Worm (Caenorhabditis elegans) whole organism, mixed stage, embryonic: ENCODE measurements around the gene Y48B6A.10.

Experiments used
- M03D4.4 ChIP-seq: sonication (generic microtip); optimal IDR thresholded peaks from 2 replicates; lab custom pipeline; 2017; ENCODE audit warnings: mild to moderate bottlenecking, missing genetic modification characterization, missing compliant biosample characterization
- blmp-1 ChIP-seq: fragments of 150-350 bp; optimal IDR thresholded peaks from 2 replicates; lab custom pipeline; 2014; ENCODE audit warnings: missing biosample characterization, missing genetic modification characterization
- ceh-39 ChIP-seq: fragments of 150-350 bp; optimal IDR thresholded peaks from 2 replicates; lab custom pipeline; 2014; ENCODE audit warnings: missing biosample characterization, missing genetic modification characterization
- ceh-43 ChIP-seq: fragments of 200-800 bp; sonication (Bioruptor generic); optimal IDR thresholded peaks from 2 replicates; lab custom pipeline; 2018; ENCODE audit warnings: mild to moderate bottlenecking, missing genetic modification characterization, moderate library complexity, missing compliant biosample characterization
- ceh-83 ChIP-seq: fragments of 200-800 bp; sonication (Bioruptor generic); optimal IDR thresholded peaks from 2 replicates; lab custom pipeline; 2018; ENCODE audit warnings: mild to moderate bottlenecking, missing genetic modification characterization, missing compliant biosample characterization
- ces-1 ChIP-seq: fragments of 150-350 bp; optimal IDR thresholded peaks from 2 replicates; lab custom pipeline; 2014; ENCODE audit warnings: missing biosample characterization, missing genetic modification reagents, missing genetic modification characterization
- drap-1 ChIP-seq: fragments of 200-800 bp; sonication (Bioruptor generic); optimal IDR thresholded peaks from 3 replicates; lab custom pipeline; 2018; ENCODE audit warnings: mild to moderate bottlenecking, missing genetic modification characterization, missing compliant biosample characterization
- elt-3 ChIP-seq: fragments of 150-350 bp; optimal IDR thresholded peaks from 2 replicates; lab custom pipeline; 2014; ENCODE audit warnings: missing biosample characterization, missing genetic modification characterization
- flh-1 ChIP-seq: fragments of 200-800 bp; sonication (Bioruptor generic); optimal IDR thresholded peaks from 2 replicates; lab custom pipeline; 2018; ENCODE audit warnings: mild to moderate bottlenecking, missing genetic modification characterization, moderate library complexity, missing compliant biosample characterization
- ham-2 ChIP-seq: fragments of 200-800 bp; sonication (Bioruptor generic); optimal IDR thresholded peaks from 2 replicates; lab custom pipeline; 2018; ENCODE audit warnings: mild to moderate bottlenecking, missing genetic modification characterization, missing compliant biosample characterization
- hlh-1 ChIP-seq: fragments of 150-350 bp; optimal IDR thresholded peaks from 2 replicates; lab custom pipeline; 2014; ENCODE audit warnings: missing biosample characterization, missing genetic modification reagents, missing genetic modification characterization
- lin-32 ChIP-seq: fragments of 200-800 bp; sonication (Bioruptor generic); optimal IDR thresholded peaks from 2 replicates; lab custom pipeline; 2018; ENCODE audit warnings: mild to moderate bottlenecking, missing genetic modification characterization, missing compliant biosample characterization
- lsy-2 ChIP-seq: fragments of 150-350 bp; optimal IDR thresholded peaks from 2 replicates; lab custom pipeline; 2014; ENCODE audit warnings: missing biosample characterization, missing genetic modification characterization
- mab-5 ChIP-seq: fragments of 150-350 bp; optimal IDR thresholded peaks from 2 replicates; lab custom pipeline; 2014; ENCODE audit warnings: missing biosample characterization, missing genetic modification characterization
- mep-1 ChIP-seq: fragments of 150-350 bp; optimal IDR thresholded peaks from 2 replicates; lab custom pipeline; 2017; ENCODE audit warnings: missing biosample characterization, missing genetic modification reagents, missing genetic modification characterization, inconsistent platforms
- mls-2 ChIP-seq: sonication (generic microtip); optimal IDR thresholded peaks from 2 replicates; lab custom pipeline; 2016; ENCODE audit warnings: mild to moderate bottlenecking, missing genetic modification characterization, moderate library complexity, missing compliant biosample characterization
- nhr-12 ChIP-seq: fragments of 150-350 bp; optimal IDR thresholded peaks from 2 replicates; lab custom pipeline; 2014; ENCODE audit warnings: missing biosample characterization, missing genetic modification characterization
- nhr-237 ChIP-seq: fragments of 150-350 bp; optimal IDR thresholded peaks from 2 replicates; lab custom pipeline; 2014; ENCODE audit warnings: missing biosample characterization, missing genetic modification characterization
- nhr-28 ChIP-seq: fragments of 150-350 bp; optimal IDR thresholded peaks from 2 replicates; lab custom pipeline; 2014; ENCODE audit warnings: missing biosample characterization, missing genetic modification characterization
- nhr-76 ChIP-seq: sonication (generic microtip); optimal IDR thresholded peaks from 2 replicates; lab custom pipeline; 2017; ENCODE audit warnings: missing biosample characterization, missing genetic modification characterization
- pha-4 ChIP-seq: fragments of 150-350 bp; optimal IDR thresholded peaks from 2 replicates; lab custom pipeline; 2018; ENCODE audit warnings: missing biosample characterization, missing genetic modification reagents, missing genetic modification characterization
- sptf-1 ChIP-seq: sonication (generic microtip); optimal IDR thresholded peaks from 2 replicates; lab custom pipeline; 2017; ENCODE audit warnings: mild to moderate bottlenecking, missing genetic modification characterization, moderate library complexity, missing compliant biosample characterization
- unc-120 ChIP-seq: sonication (generic microtip); optimal IDR thresholded peaks from 2 replicates; lab custom pipeline; 2017; ENCODE audit warnings: missing genetic modification characterization, missing compliant biosample characterization; ENCODE audit not compliant: poor library complexity, severe bottlenecking
- unc-39 ChIP-seq: fragments of 150-350 bp; optimal IDR thresholded peaks from 2 replicates; lab custom pipeline; 2014; ENCODE audit warnings: missing biosample characterization, missing genetic modification characterization
- unc-62 ChIP-seq: fragments of 150-350 bp; optimal IDR thresholded peaks from 2 replicates; lab custom pipeline; 2014; ENCODE audit warnings: missing biosample characterization, missing genetic modification reagents, missing genetic modification characterization
- ztf-11 ChIP-seq: fragments of 150-350 bp; optimal IDR thresholded peaks from 2 replicates; lab custom pipeline; 2014; ENCODE audit warnings: missing biosample characterization, missing genetic modification characterization

Gene Y48B6A.10

DNA sequence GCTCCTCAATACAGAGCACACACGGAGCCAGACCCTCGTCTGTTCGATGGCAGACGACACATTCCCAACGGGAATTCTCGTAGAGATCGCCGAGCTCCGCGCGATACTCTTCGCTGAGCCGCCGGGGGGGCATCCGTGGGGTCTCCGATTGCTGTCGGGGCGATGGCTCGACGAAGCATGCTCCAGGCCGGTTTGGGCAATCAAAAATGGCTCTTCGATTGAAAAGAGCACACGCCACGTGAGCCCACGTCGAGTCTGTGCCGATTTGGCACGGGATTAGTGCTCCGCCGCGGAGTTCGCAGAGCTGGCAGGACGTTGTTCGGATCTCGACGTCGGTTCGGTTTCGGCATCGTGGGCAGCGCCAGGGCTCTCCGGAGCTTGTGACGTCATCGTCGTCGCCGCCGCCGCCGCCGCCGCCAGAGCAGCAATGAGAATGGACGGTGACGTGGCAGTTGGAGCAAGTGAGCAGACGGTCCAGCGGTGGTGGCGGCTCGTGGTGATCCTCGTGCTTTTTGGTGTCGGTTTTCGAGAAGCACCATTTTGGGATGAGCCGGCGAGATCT, 23.1 kb downstream of the Y48B6A.10 start:
- TF ChIP-seq unc-39 (tag; lab: Kevin White, UChicago) (no peak), ham-2 (peak; percentile 13), blmp-1 (no peak)

DNA sequence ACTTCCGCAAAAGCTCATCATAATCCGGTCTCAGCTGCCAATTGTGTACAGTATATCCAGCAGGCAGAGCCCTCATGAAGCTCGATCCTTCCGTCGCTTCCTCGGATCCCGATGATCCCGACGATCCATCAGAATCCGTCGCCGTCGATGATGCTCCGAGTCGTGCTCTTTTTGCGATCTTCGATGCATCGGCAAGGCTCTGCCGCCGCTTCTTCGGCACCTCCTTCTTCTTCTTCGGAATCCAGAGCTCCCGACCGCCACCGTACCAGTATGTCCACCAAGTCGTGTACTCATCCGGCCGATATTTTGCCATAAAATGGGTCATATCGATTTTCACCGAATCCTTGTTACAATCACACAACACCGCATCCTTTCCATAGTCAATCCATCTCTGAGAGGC, 25.7 kb downstream of the Y48B6A.10 start:
- TF ChIP-seq unc-120 (tag; lab: Kevin White, UChicago) = no peak
- TF ChIP-seq unc-62 (GFP tag; lab: Kevin White, UChicago) = no peak
- no peak for TF ChIP-seq nhr-237 (tag; lab: Kevin White, UChicago)
- TF ChIP-seq pha-4 (tag; lab: Kevin White, UChicago) = no peak
- TF ChIP-seq lin-32 (GFP tag; lab: Kevin White, UChicago) = no peak
- no peak for TF ChIP-seq ceh-43 (GFP tag; lab: Kevin White, UChicago)
- no peak for TF ChIP-seq nhr-76 (tag; lab: Kevin White, UChicago)
- no peak for TF ChIP-seq ceh-39 (tag; lab: Kevin White, UChicago)
- TF ChIP-seq M03D4.4 = no peak
- TF ChIP-seq mab-5 (tag; lab: Kevin White, UChicago) = no peak
- no peak for TF ChIP-seq mls-2
- no peak for TF ChIP-seq elt-3
- no peak for TF ChIP-seq nhr-28 (tag; lab: Kevin White, UChicago)
- no peak for TF ChIP-seq hlh-1 (tag; lab: Kevin White, UChicago)
- no peak for TF ChIP-seq drap-1 (GFP tag; lab: Kevin White, UChicago)
- TF ChIP-seq ces-1 (GFP tag; lab: Kevin White, UChicago) = no peak
- no peak for TF ChIP-seq mep-1
- TF ChIP-seq blmp-1 = no peak
- TF ChIP-seq ceh-83 (GFP tag; lab: Kevin White, UChicago) = no peak
- TF ChIP-seq, all 35 proteins: peak for 0

DNA sequence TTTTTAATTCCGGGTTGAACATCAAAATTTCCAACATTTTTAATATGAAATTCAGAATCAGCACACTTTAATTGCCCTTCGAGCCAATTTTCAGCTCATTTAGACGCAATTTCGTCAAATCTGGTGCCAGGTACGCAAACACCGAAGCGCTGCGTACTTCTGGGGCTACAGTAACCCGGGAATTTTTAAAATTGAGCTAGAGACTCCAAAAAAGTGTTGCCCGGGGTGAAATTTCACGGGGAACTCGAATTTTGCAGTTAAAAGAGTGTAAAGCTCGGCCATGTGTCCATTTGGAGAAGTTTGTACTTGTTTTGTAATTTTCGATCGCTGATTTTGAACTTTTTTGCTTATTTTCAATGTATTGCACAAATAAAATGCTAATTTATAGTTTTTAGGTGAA, 28.1 kb downstream of the Y48B6A.10 start:
- TF ChIP-seq flh-1 (GFP tag; lab: Kevin White, UChicago) (no peak), lsy-2 (tag; lab: Kevin White, UChicago) (peak; percentile 29)

DNA sequence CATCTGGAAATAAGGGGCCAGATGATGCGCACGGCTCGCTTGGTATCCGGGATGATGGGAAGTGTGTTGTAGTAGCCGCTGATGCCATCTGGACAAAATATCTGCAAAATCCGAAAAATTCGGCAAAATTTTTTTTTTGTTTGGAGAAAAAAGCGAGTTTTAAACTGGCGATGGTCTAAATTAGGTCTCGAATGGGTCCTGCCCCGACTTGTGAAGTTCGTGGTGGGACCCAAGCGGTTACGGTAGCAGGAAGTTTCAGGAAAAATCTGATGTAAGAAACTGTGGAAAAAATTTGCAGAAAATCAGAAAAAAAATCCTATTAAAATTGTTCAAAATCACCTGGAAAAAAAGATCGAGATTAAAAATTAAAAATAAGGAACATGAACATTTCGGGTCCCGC, 29.3 kb downstream of the Y48B6A.10 start, which contains the start of gene jmjd-2:
TSS of gene jmjd-2 (minus strand) at position 101 of the 400 bp plus-strand sequence.
- TF ChIP-seq unc-39 (tag; lab: Kevin White, UChicago) = no peak
- no peak for TF ChIP-seq ztf-11 (tag; lab: Kevin White, UChicago)
- no peak for TF ChIP-seq hlh-1 (tag; lab: Kevin White, UChicago)

DNA sequence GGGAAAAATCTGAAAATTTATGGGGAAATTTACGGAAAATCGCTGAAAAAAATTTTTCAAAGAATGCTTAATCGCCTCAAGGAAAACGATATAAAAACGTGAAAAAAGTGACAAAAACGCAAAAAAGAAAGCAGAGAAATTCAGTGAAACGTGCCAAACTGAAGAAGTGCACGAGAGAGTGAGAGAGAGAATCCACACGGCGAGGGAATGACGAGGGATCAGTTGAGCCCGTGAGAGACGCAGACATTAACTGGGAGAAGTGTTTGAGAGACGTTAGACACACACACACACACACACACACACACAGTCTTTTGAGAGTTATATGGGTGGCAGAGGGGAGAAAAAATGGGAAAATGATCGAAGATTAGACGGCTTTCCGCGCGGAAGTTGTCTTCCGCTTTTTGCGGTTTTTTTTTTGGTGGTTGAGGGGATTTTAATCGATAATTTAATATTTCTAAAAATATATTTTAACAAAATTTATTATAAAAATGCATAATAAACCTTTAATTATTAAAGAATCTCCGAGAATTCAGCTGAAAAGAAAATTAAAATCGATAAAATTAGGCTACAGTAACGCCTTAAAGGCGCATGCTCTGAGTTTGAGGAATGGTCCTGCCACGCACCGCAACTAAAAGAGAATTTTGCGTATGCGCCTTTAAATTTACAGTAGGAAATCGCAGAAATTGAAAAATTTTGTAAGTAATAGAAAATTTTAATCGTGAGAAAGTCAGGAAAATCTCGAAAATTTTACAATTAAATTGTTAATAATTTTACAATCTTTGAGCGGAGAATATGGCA, 30.4 kb downstream of the Y48B6A.10 start:
- TF ChIP-seq blmp-1 = peak; percentile 56
- peak; percentile 36 for TF ChIP-seq sptf-1 (tag; lab: Kevin White, UChicago)
- peak; percentile 35 for TF ChIP-seq hlh-1 (tag; lab: Kevin White, UChicago)
- TF ChIP-seq elt-3 = no peak
- TF ChIP-seq unc-62 (GFP tag; lab: Kevin White, UChicago) = peak; percentile 19
- no peak for TF ChIP-seq ham-2
- no peak for TF ChIP-seq mls-2
- TF ChIP-seq pha-4 (tag; lab: Kevin White, UChicago) = peak; percentile 42
- peak; percentile 57 for TF ChIP-seq lsy-2 (tag; lab: Kevin White, UChicago)
- TF ChIP-seq mep-1 = peak; percentile 5
- no peak for TF ChIP-seq M03D4.4
- no peak for TF ChIP-seq ceh-43 (GFP tag; lab: Kevin White, UChicago)
- TF ChIP-seq mab-5 (tag; lab: Kevin White, UChicago) = no peak
- TF ChIP-seq ztf-11 (tag; lab: Kevin White, UChicago) = no peak
- TF ChIP-seq ces-1 (GFP tag; lab: Kevin White, UChicago) = peak; percentile 53

DNA sequence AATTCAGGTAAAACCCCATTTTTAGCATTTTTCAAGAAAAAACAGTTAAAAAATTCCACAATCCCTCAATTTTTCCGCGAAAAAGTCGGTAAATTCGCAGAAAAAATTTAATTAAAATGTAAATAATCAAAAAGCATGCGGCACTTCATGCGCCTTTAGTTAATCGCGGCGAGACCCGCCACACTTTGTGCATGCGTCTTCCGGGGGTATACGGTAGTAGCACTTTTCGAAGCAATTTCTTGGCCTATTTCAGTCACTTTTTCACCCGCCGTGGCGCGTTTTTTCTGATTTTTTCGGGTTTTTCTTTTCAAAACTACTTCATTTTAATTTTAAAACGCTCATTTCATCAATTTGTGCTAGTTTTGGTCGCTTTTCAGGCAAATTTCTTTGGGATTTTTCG, 33.0 kb downstream of the Y48B6A.10 start:
- TF ChIP-seq lsy-2 (tag; lab: Kevin White, UChicago) (peak; percentile 20), nhr-12 (tag; lab: Kevin White, UChicago) (no peak)
- TF ChIP-seq, all 35 proteins: peak for 1
